Worm (Caenorhabditis elegans) whole organism, L3 larva: ENCODE measurements around the gene F49E11.7.

Experiments
- R02D3.7 ChIP-seq: fragments of 150-350 bp; optimal IDR thresholded peaks from 2 replicates; lab custom pipeline; 2014; ENCODE audit warnings: missing biosample characterization, missing genetic modification characterization
- ZK546.5 ChIP-seq: sonication (generic microtip); optimal IDR thresholded peaks from 2 replicates; lab custom pipeline; 2017; ENCODE audit warnings: missing biosample characterization, missing genetic modification characterization
- aly-2 ChIP-seq: fragments of 150-350 bp; optimal IDR thresholded peaks from 2 replicates; lab custom pipeline; 2014; ENCODE audit warnings: missing biosample characterization, missing genetic modification characterization
- ama-1 ChIP-seq: fragments of 150-350 bp; optimal IDR thresholded peaks from 2 replicates; lab custom pipeline; 2018
- ceh-28 ChIP-seq: fragments of 150-350 bp; optimal IDR thresholded peaks from 2 replicates; lab custom pipeline; 2014; ENCODE audit warnings: missing biosample characterization, missing genetic modification reagents, missing genetic modification characterization
- ceh-82 ChIP-seq: fragments of 150-350 bp; optimal IDR thresholded peaks from 2 replicates; lab custom pipeline; 2014; ENCODE audit warnings: missing biosample characterization, missing genetic modification characterization
- ceh-9 ChIP-seq: sonication (generic microtip); optimal IDR thresholded peaks from 2 replicates; lab custom pipeline; 2018; ENCODE audit warnings: missing biosample characterization, missing genetic modification characterization
- egl-5 ChIP-seq: fragments of 150-350 bp; optimal IDR thresholded peaks from 2 replicates; lab custom pipeline; 2017; ENCODE audit warnings: missing biosample characterization, missing genetic modification reagents, missing genetic modification characterization, inconsistent platforms
- elt-1 ChIP-seq: fragments of 150-350 bp; optimal IDR thresholded peaks from 2 replicates; lab custom pipeline; 2014; ENCODE audit warnings: missing biosample characterization, missing genetic modification characterization
- elt-2 ChIP-seq: sonication (generic microtip); optimal IDR thresholded peaks from 2 replicates; lab custom pipeline; 2016; ENCODE audit warnings: missing genetic modification reagents, mild to moderate bottlenecking, missing genetic modification characterization, missing compliant biosample characterization
- elt-3 ChIP-seq, 3 experiments: fragments of 150-350 bp in 1 of 3; sonication (generic microtip) in 2 of 3; optimal IDR thresholded peaks; 2 replicates in 2 of 3; 4 replicates in 1 of 3; lab custom pipeline; 2014 to 2017; ENCODE audit warnings: missing biosample characterization in 3 of 3, missing genetic modification characterization in 3 of 3
- eor-1 ChIP-seq, 2 experiments: fragments of 150-350 bp; optimal IDR thresholded peaks; 2 replicates each; lab custom pipeline; 2014 to 2018; ENCODE audit warnings: missing biosample characterization in 2 of 2, missing genetic modification characterization in 2 of 2
- fkh-10 ChIP-seq: sonication (generic microtip); optimal IDR thresholded peaks from 2 replicates; lab custom pipeline; 2017; ENCODE audit warnings: missing biosample characterization, missing genetic modification reagents, missing genetic modification characterization
- fkh-2 ChIP-seq: fragments of 150-350 bp; optimal IDR thresholded peaks from 2 replicates; lab custom pipeline; 2014; ENCODE audit warnings: missing biosample characterization, missing genetic modification reagents, missing genetic modification characterization
- fos-1 ChIP-seq: fragments of 150-350 bp; optimal IDR thresholded peaks from 2 replicates; lab custom pipeline; 2014; ENCODE audit warnings: missing biosample characterization, missing genetic modification characterization
- hmg-11 ChIP-seq: sonication (generic microtip); optimal IDR thresholded peaks from 2 replicates; lab custom pipeline; 2016; ENCODE audit warnings: missing genetic modification characterization, missing compliant biosample characterization
- jun-1 ChIP-seq: fragments of 150-350 bp; optimal IDR thresholded peaks from 2 replicates; lab custom pipeline; 2014; ENCODE audit warnings: missing biosample characterization, missing genetic modification reagents, missing genetic modification characterization
- lin-15B ChIP-seq: fragments of 150-350 bp; optimal IDR thresholded peaks from 2 replicates; lab custom pipeline; 2014; ENCODE audit warnings: missing biosample characterization, missing genetic modification characterization
- lin-39 ChIP-seq: fragments of 150-350 bp; optimal IDR thresholded peaks from 2 replicates; lab custom pipeline; 2018; ENCODE audit warnings: missing biosample characterization, missing genetic modification reagents, missing genetic modification characterization
- lsy-12 ChIP-seq: sonication (generic microtip); optimal IDR thresholded peaks from 2 replicates; lab custom pipeline; 2016; ENCODE audit warnings: mild to moderate bottlenecking, missing genetic modification characterization, missing compliant biosample characterization
- mdl-1 ChIP-seq: fragments of 150-350 bp; optimal IDR thresholded peaks from 2 replicates; lab custom pipeline; 2014; ENCODE audit warnings: missing biosample characterization, missing genetic modification characterization
- mml-1 ChIP-seq: fragments of 150-350 bp; sonication (generic microtip); optimal IDR thresholded peaks from 3 replicates; lab custom pipeline; 2014; ENCODE audit warnings: missing biosample characterization, missing genetic modification characterization
- nfya-1 ChIP-seq: sonication (generic microtip); optimal IDR thresholded peaks from 2 replicates; lab custom pipeline; 2017; ENCODE audit warnings: missing genetic modification characterization, mild to moderate bottlenecking, missing compliant biosample characterization, antibody characterized with exemption, moderate library complexity; ENCODE audit not compliant: insufficient read depth
- nhr-11 ChIP-seq: fragments of 150-350 bp; optimal IDR thresholded peaks from 2 replicates; lab custom pipeline; 2014; ENCODE audit warnings: missing biosample characterization, missing genetic modification characterization
- nhr-12 ChIP-seq: fragments of 150-350 bp; optimal IDR thresholded peaks from 2 replicates; lab custom pipeline; 2014; ENCODE audit warnings: missing biosample characterization, missing genetic modification characterization
- nhr-23 ChIP-seq: fragments of 150-350 bp; optimal IDR thresholded peaks from 2 replicates; lab custom pipeline; 2014; ENCODE audit warnings: missing biosample characterization, missing genetic modification reagents, missing genetic modification characterization
- nhr-237 ChIP-seq: fragments of 150-350 bp; optimal IDR thresholded peaks from 2 replicates; lab custom pipeline; 2014; ENCODE audit warnings: missing biosample characterization, missing genetic modification characterization
- nhr-25 ChIP-seq: sonication (generic microtip); optimal IDR thresholded peaks from 2 replicates; lab custom pipeline; 2017; ENCODE audit warnings: missing biosample characterization, missing genetic modification characterization
- nhr-43 ChIP-seq: sonication (generic microtip); optimal IDR thresholded peaks from 2 replicates; lab custom pipeline; 2016; ENCODE audit warnings: mild to moderate bottlenecking, missing genetic modification characterization, missing compliant biosample characterization; ENCODE audit not compliant: poor library complexity, severe bottlenecking
- nhr-67 ChIP-seq: fragments of 150-350 bp; optimal IDR thresholded peaks from 2 replicates; lab custom pipeline; 2014; ENCODE audit warnings: missing biosample characterization, missing genetic modification characterization
- nhr-76 ChIP-seq: fragments of 150-350 bp; sonication (generic microtip); optimal IDR thresholded peaks from 5 replicates; lab custom pipeline; 2014; ENCODE audit warnings: missing biosample characterization, missing genetic modification characterization
- pha-4 ChIP-seq: fragments of 150-350 bp; optimal IDR thresholded peaks from 2 replicates; lab custom pipeline; 2014; ENCODE audit warnings: missing biosample characterization, missing genetic modification reagents, missing genetic modification characterization
- pqm-1 ChIP-seq: fragments of 150-350 bp; optimal IDR thresholded peaks from 2 replicates; lab custom pipeline; 2017; ENCODE audit warnings: missing biosample characterization, missing genetic modification characterization, inconsistent platforms
- sea-2 ChIP-seq: fragments of 150-350 bp; sonication (generic microtip); optimal IDR thresholded peaks from 4 replicates; lab custom pipeline; 2014; ENCODE audit warnings: missing biosample characterization, missing genetic modification reagents, missing genetic modification characterization
- skn-1 ChIP-seq: fragments of 150-350 bp; optimal IDR thresholded peaks from 2 replicates; lab custom pipeline; 2014; ENCODE audit warnings: missing biosample characterization, missing genetic modification characterization
- snpc-4 ChIP-seq: fragments of 150-350 bp; optimal IDR thresholded peaks from 2 replicates; lab custom pipeline; 2014; ENCODE audit warnings: missing biosample characterization, missing genetic modification characterization
- tbx-2 ChIP-seq: sonication (generic microtip); optimal IDR thresholded peaks from 2 replicates; lab custom pipeline; 2016; ENCODE audit warnings: mild to moderate bottlenecking, missing genetic modification characterization, missing compliant biosample characterization
- unc-39 ChIP-seq: sonication (generic microtip); optimal IDR thresholded peaks from 4 replicates; lab custom pipeline; 2017; ENCODE audit warnings: missing biosample characterization, missing genetic modification characterization
- zag-1 ChIP-seq: fragments of 150-350 bp; optimal IDR thresholded peaks from 2 replicates; lab custom pipeline; 2014; ENCODE audit warnings: missing biosample characterization, missing genetic modification characterization
- ztf-11 ChIP-seq: fragments of 150-350 bp; optimal IDR thresholded peaks from 2 replicates; lab custom pipeline; 2014; ENCODE audit warnings: missing biosample characterization, missing genetic modification characterization

The F49E11.7 gene

ce11 chrIV:13056026-13056425 lies 3.4 kb downstream of the F49E11.7 start, which contains the start of gene scl-1:
Gene scl-1, plus strand, starts transcription at chrIV:13056326.
- TF ChIP-seq egl-5 (tag; lab: Kevin White, UChicago) (no peak), ceh-82 (tag; lab: Kevin White, UChicago) (no peak), mdl-1 (tag; lab: Kevin White, UChicago) (no peak), aly-2 (tag; lab: Kevin White, UChicago) (no peak), elt-1 (tag; lab: Kevin White, UChicago) (no peak), nhr-12 (tag; lab: Kevin White, UChicago) (no peak), nfya-1 (tag; lab: Kevin White, UChicago) (no peak), lsy-12 (tag; lab: Kevin White, UChicago) (no peak), ceh-9 (no peak), eor-1 (tag; optimal IDR thresholded peaks at IDR 0.05; lab: Kevin White, UChicago) (no peak), ZK546.5 (tag; lab: Kevin White, UChicago) (no peak), sea-2 (GFP tag; lab: Kevin White, UChicago) (no peak), nhr-23 (tag; lab: Kevin White, UChicago) (no peak), elt-3 (tag; optimal IDR thresholded peaks at IDR 0.05; lab: Kevin White, UChicago) (no peak)

ce11 chrIV:13057418-13057817 lies 4.8 kb downstream of the F49E11.7 start, which contains the start of gene scl-2:
Gene scl-2, plus strand, starts transcription at chrIV:13057710.
- TF ChIP-seq nfya-1 (tag; lab: Kevin White, UChicago) (no peak), pha-4 (peak; percentile 73), fkh-2 (tag; lab: Kevin White, UChicago) (no peak), fos-1 (tag; lab: Kevin White, UChicago) (no peak), elt-3 (tag; optimal IDR thresholded peaks at IDR 0.05; lab: Kevin White, UChicago) (no peak), tbx-2 (tag; lab: Kevin White, UChicago) (no peak), jun-1 (tag; lab: Kevin White, UChicago) (peak; percentile 96), nhr-11 (tag; lab: Kevin White, UChicago) (no peak), elt-2 (peak; percentile 99), nhr-25 (tag; lab: Kevin White, UChicago) (no peak), nhr-43 (tag; lab: Kevin White, UChicago) (no peak), egl-5 (tag; lab: Kevin White, UChicago) (no peak), eor-1 (tag; optimal IDR thresholded peaks at IDR 0.05; lab: Kevin White, UChicago) (no peak), zag-1 (tag; lab: Kevin White, UChicago) (no peak), mdl-1 (tag; lab: Kevin White, UChicago) (no peak), nhr-12 (tag; lab: Kevin White, UChicago) (no peak), ama-1 (lab: Kevin White, UChicago) (no peak), skn-1 (tag; lab: Kevin White, UChicago) (peak; percentile 19), ztf-11 (no peak), hmg-11 (tag; lab: Kevin White, UChicago) (no peak), fkh-10 (GFP tag; lab: Kevin White, UChicago) (no peak), snpc-4 (no peak), ceh-82 (tag; lab: Kevin White, UChicago) (no peak), nhr-237 (tag; lab: Kevin White, UChicago) (no peak), lsy-12 (tag; lab: Kevin White, UChicago) (no peak), pqm-1 (tag; lab: Kevin White, UChicago) (peak; percentile 99), nhr-76 (tag; lab: Kevin White, UChicago) (no peak), mml-1 (no peak)

- no peak for TF ChIP-seq lsy-12 (tag; lab: Kevin White, UChicago)
- no peak for TF ChIP-seq lin-15B (tag; lab: Kevin White, UChicago)
- TF ChIP-seq nhr-25 (tag; lab: Kevin White, UChicago), result no peak
- TF ChIP-seq ceh-9, result no peak
- TF ChIP-seq ceh-82 (tag; lab: Kevin White, UChicago), result no peak
- no peak for TF ChIP-seq nfya-1 (tag; lab: Kevin White, UChicago)
- TF ChIP-seq R02D3.7, result no peak
- TF ChIP-seq unc-39, result no peak
- no peak for TF ChIP-seq sea-2 (GFP tag; lab: Kevin White, UChicago)
- no peak for TF ChIP-seq nhr-12 (tag; lab: Kevin White, UChicago)
- no peak for TF ChIP-seq pha-4
- no peak for TF ChIP-seq nhr-237 (tag; lab: Kevin White, UChicago)
- TF ChIP-seq fkh-2 (tag; lab: Kevin White, UChicago), result no peak
- TF ChIP-seq ZK546.5 (tag; lab: Kevin White, UChicago), result no peak
- TF ChIP-seq nhr-67 (tag; lab: Kevin White, UChicago), result no peak
- no peak for TF ChIP-seq ama-1 (lab: Kevin White, UChicago)
- TF ChIP-seq lin-39 (tag; lab: Kevin White, UChicago), result no peak
- TF ChIP-seq ceh-28 (tag; lab: Kevin White, UChicago), result no peak
- TF ChIP-seq pqm-1 (tag; lab: Kevin White, UChicago), result no peak
- TF ChIP-seq fkh-10 (GFP tag; lab: Kevin White, UChicago), result no peak
- TF ChIP-seq, all 47 proteins: peak for 0
These were observed 6.6 kb downstream of the F49E11.7 start, which contains the start of gene scl-3 for ce11 chrIV:13059284-13059683. Gene scl-3, plus strand, starts transcription at chrIV:13059584.
